Worm (Caenorhabditis elegans) whole organism, L1 larva: ENCODE measurements around the gene T24B8.3.

ENCODE experiments used
- C04F5.9 ChIP-seq: sonication (generic microtip); optimal IDR thresholded peaks from 2 replicates; lab custom pipeline; 2016; ENCODE audit warnings: missing genetic modification characterization, missing compliant biosample characterization
- C16A3.4 ChIP-seq: fragments of 150-350 bp; optimal IDR thresholded peaks from 2 replicates; lab custom pipeline; 2014; ENCODE audit warnings: missing biosample characterization, missing genetic modification characterization
- C34B4.2 ChIP-seq: sonication (generic microtip); optimal IDR thresholded peaks from 2 replicates; lab custom pipeline; 2017; ENCODE audit warnings: mild to moderate bottlenecking, missing genetic modification characterization, missing compliant biosample characterization
- aha-1 ChIP-seq: fragments of 150-350 bp; optimal IDR thresholded peaks from 2 replicates; lab custom pipeline; 2014; ENCODE audit warnings: missing biosample characterization, missing genetic modification characterization
- alr-1 ChIP-seq: fragments of 200-800 bp; sonication (Bioruptor generic); optimal IDR thresholded peaks from 2 replicates; lab custom pipeline; 2018; ENCODE audit warnings: borderline replicate concordance, mild to moderate bottlenecking, missing genetic modification characterization, missing compliant biosample characterization
- ceh-63 ChIP-seq: fragments of 200-800 bp; sonication (Bioruptor generic); optimal IDR thresholded peaks from 2 replicates; lab custom pipeline; 2018; ENCODE audit warnings: mild to moderate bottlenecking, missing genetic modification characterization, missing compliant biosample characterization
- ceh-8 ChIP-seq: fragments of 200-800 bp; sonication (Bioruptor generic); optimal IDR thresholded peaks from 2 replicates; lab custom pipeline; 2018; ENCODE audit warnings: mild to moderate bottlenecking, missing genetic modification characterization, moderate library complexity, missing compliant biosample characterization
- ceh-88 ChIP-seq: fragments of 200-800 bp; sonication (Bioruptor generic); IDR thresholded peaks from 2 replicates; pipeline ENCODE4 v1.3.6; 2022; ENCODE audit warnings: missing genetic modification characterization, missing compliant biosample characterization
- ces-1 ChIP-seq: fragments of 150-350 bp; optimal IDR thresholded peaks from 2 replicates; lab custom pipeline; 2014; ENCODE audit warnings: missing biosample characterization, missing genetic modification reagents, missing genetic modification characterization
- dpl-1 ChIP-seq, 3 experiments: fragments of 150-350 bp in 2 of 3; sonication (generic microtip) in 1 of 3; optimal IDR thresholded peaks; 2 replicates each; lab custom pipeline; 2014 to 2017; ENCODE audit warnings: missing biosample characterization in 3 of 3, missing genetic modification characterization in 3 of 3, missing genetic modification reagents in 3 of 3
- dsc-1 ChIP-seq: sonication (generic microtip); optimal IDR thresholded peaks from 2 replicates; lab custom pipeline; 2016; ENCODE audit warnings: mild to moderate bottlenecking, missing genetic modification characterization, missing compliant biosample characterization
- efl-1 ChIP-seq, 4 experiments: fragments of 150-350 bp; optimal IDR thresholded peaks in 3 of 4; peaks in 1 of 4; 1 replicate in 1 of 4; 2 replicates in 3 of 4; lab custom pipeline; 2014; ENCODE audit warnings: missing biosample characterization in 2 of 4, missing genetic modification characterization in 2 of 4, missing genetic modification reagents in 2 of 4
- egl-27 ChIP-seq, 2 experiments: fragments of 150-350 bp in 1 of 2; sonication (generic microtip); optimal IDR thresholded peaks; 3 replicates each; lab custom pipeline; 2017 to 2018; ENCODE audit warnings: missing biosample characterization in 2 of 2, missing genetic modification characterization in 2 of 2, missing genetic modification reagents in 2 of 2
- elt-2 ChIP-seq: sonication (generic microtip); optimal IDR thresholded peaks from 2 replicates; lab custom pipeline; 2016; ENCODE audit warnings: missing genetic modification characterization, mild to moderate bottlenecking, inconsistent platforms, missing compliant biosample characterization, missing genetic modification reagents
- fkh-10 ChIP-seq: sonication (generic microtip); optimal IDR thresholded peaks from 2 replicates; lab custom pipeline; 2017; ENCODE audit warnings: missing biosample characterization, missing genetic modification reagents, missing genetic modification characterization
- fkh-8 ChIP-seq: sonication (generic microtip); optimal IDR thresholded peaks from 2 replicates; lab custom pipeline; 2016; ENCODE audit warnings: mild to moderate bottlenecking, missing genetic modification characterization, missing compliant biosample characterization
- hpl-2 ChIP-seq: fragments of 150-350 bp; optimal IDR thresholded peaks from 2 replicates; lab custom pipeline; 2014; ENCODE audit warnings: missing biosample characterization, missing genetic modification reagents, missing genetic modification characterization
- irx-1 ChIP-seq: sonication (generic microtip); optimal IDR thresholded peaks from 2 replicates; lab custom pipeline; 2016; ENCODE audit warnings: missing genetic modification characterization, missing compliant biosample characterization
- lin-14 ChIP-seq: fragments of 200-800 bp; sonication (Bioruptor generic); optimal IDR thresholded peaks from 2 replicates; lab custom pipeline; 2018; ENCODE audit warnings: mild to moderate bottlenecking, missing genetic modification characterization, moderate library complexity, missing compliant biosample characterization
- lin-15B ChIP-seq: fragments of 150-350 bp; sonication (generic microtip); optimal IDR thresholded peaks from 3 replicates; lab custom pipeline; 2014; ENCODE audit warnings: missing biosample characterization, missing genetic modification characterization
- lin-39 ChIP-seq: fragments of 150-350 bp; optimal IDR thresholded peaks from 2 replicates; lab custom pipeline; 2014; ENCODE audit warnings: missing biosample characterization, missing genetic modification reagents, missing genetic modification characterization
- mef-2 ChIP-seq: fragments of 150-350 bp; optimal IDR thresholded peaks from 2 replicates; lab custom pipeline; 2014; ENCODE audit warnings: missing biosample characterization, missing genetic modification characterization
- nhr-237 ChIP-seq: fragments of 150-350 bp; optimal IDR thresholded peaks from 2 replicates; lab custom pipeline; 2014; ENCODE audit warnings: missing biosample characterization, missing genetic modification characterization
- nhr-28 ChIP-seq: fragments of 150-350 bp; optimal IDR thresholded peaks from 2 replicates; lab custom pipeline; 2014; ENCODE audit warnings: missing biosample characterization, missing genetic modification characterization
- nhr-71 ChIP-seq: sonication (generic microtip); optimal IDR thresholded peaks from 2 replicates; lab custom pipeline; 2016; ENCODE audit warnings: mild to moderate bottlenecking, missing genetic modification characterization, moderate library complexity, missing compliant biosample characterization
- nhr-76 ChIP-seq: sonication (generic microtip); optimal IDR thresholded peaks from 2 replicates; lab custom pipeline; 2017; ENCODE audit warnings: missing biosample characterization, missing genetic modification characterization
- nhr-85 ChIP-seq: sonication (generic microtip); peaks from one replicate; lab custom pipeline; 2016; ENCODE audit warnings: missing genetic modification characterization, inconsistent platforms, missing compliant biosample characterization
- pqm-1 ChIP-seq: sonication (generic microtip); optimal IDR thresholded peaks from 3 replicates; lab custom pipeline; 2017; ENCODE audit warnings: missing biosample characterization, missing genetic modification characterization
- snu-23 ChIP-seq: sonication (generic microtip); optimal IDR thresholded peaks from 2 replicates; lab custom pipeline; 2016; ENCODE audit warnings: missing genetic modification characterization, missing compliant biosample characterization
- tbx-2 ChIP-seq: sonication (generic microtip); optimal IDR thresholded peaks from 2 replicates; lab custom pipeline; 2016; ENCODE audit warnings: missing genetic modification characterization, missing compliant biosample characterization
- unc-130 ChIP-seq: fragments of 150-350 bp; optimal IDR thresholded peaks from 2 replicates; lab custom pipeline; 2017; ENCODE audit warnings: missing biosample characterization, missing genetic modification characterization, inconsistent platforms
- unc-30 ChIP-seq: sonication (generic microtip); optimal IDR thresholded peaks from 2 replicates; lab custom pipeline; 2017; ENCODE audit warnings: missing biosample characterization, missing genetic modification characterization
- xbp-1 ChIP-seq: sonication (generic microtip); optimal IDR thresholded peaks from 2 replicates; lab custom pipeline; 2016; ENCODE audit warnings: missing genetic modification characterization, missing compliant biosample characterization
- zag-1 ChIP-seq: fragments of 150-350 bp; optimal IDR thresholded peaks from 2 replicates; lab custom pipeline; 2014; ENCODE audit warnings: missing biosample characterization, missing genetic modification characterization
- zip-4 ChIP-seq: fragments of 200-800 bp; sonication (Bioruptor generic); optimal IDR thresholded peaks from 2 replicates; lab custom pipeline; 2018; ENCODE audit warnings: mild to moderate bottlenecking, missing genetic modification characterization, moderate library complexity, missing compliant biosample characterization

The T24B8.3 gene

DNA sequence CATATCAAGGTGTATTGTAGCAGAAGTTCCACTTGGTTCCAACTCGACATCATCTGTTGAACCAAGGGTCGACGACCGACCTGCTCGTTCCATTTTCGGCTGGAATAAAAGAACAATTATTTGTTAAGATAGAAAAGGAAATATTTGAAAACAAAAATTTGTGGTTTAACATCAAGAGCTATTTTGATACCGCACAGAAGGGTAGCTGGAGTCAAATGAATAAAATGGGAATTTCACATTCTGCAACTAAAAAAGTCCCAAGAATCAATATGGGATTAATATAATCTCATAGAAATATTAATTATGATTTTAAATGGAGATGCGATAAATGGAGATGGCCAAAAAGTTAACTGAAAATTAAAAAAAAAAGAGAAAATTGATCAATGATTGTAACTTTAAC lies 37.6 kb upstream of the T24B8.3 start, which contains the start of gene clh-5:
clh-5 (minus strand) TSS at position 101 of the 400 bp plus-strand sequence.
- no peak for TF ChIP-seq alr-1
- no peak for TF ChIP-seq unc-130 (tag; lab: Kevin White, UChicago)
- TF ChIP-seq nhr-71 (tag; lab: Kevin White, UChicago): no peak
- no peak for TF ChIP-seq nhr-28 (tag; lab: Kevin White, UChicago)

DNA sequence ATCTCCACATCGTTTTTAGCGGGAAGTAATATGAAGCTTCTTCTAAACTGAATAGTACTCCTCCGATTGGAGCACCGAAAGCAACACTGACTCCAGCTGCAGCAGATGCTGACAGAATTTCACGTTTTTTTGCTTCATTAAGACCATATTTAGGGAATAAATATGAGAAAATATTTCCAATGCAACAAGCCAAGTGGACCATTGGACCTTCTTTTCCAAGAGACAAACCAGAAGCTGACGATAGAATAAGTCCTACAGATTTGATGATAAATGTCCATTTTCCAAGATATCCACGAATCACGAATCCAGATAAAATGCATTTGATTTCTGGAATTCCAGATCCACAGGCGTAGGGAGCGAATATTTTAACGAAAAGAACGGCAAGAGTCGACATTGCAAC lies 36.4 kb upstream of the T24B8.3 start:
- TF ChIP-seq nhr-76 (tag; lab: Kevin White, UChicago) (no peak), irx-1 (no peak), nhr-85 (tag; lab: Kevin White, UChicago) (no peak), C04F5.9 (tag; lab: Kevin White, UChicago) (no peak), C16A3.4 (tag; lab: Kevin White, UChicago) (no peak), tbx-2 (tag; lab: Kevin White, UChicago) (no peak), zip-4 (GFP tag; lab: Kevin White, UChicago) (no peak), egl-27 (tag; optimal IDR thresholded peaks at IDR 0.05; lab: Kevin White, UChicago) (no peak), dsc-1 (tag; lab: Kevin White, UChicago) (no peak), mef-2 (no peak), lin-39 (tag; lab: Kevin White, UChicago) (no peak), nhr-28 (tag; lab: Kevin White, UChicago) (no peak), efl-1 (optimal IDR thresholded peaks at IDR 0.05; lab: Kevin White, UChicago) (no peak), efl-1 (GFP tag; optimal IDR thresholded peaks at IDR 0.05 in 1 of 2; lab: Kevin White, UChicago) (no peak), zag-1 (no peak), ceh-88 (no peak), snu-23 (GFP tag; lab: Kevin White, UChicago) (no peak), xbp-1 (no peak), elt-2 (tag; lab: Kevin White, UChicago) (no peak), unc-130 (tag; lab: Kevin White, UChicago) (no peak)

DNA sequence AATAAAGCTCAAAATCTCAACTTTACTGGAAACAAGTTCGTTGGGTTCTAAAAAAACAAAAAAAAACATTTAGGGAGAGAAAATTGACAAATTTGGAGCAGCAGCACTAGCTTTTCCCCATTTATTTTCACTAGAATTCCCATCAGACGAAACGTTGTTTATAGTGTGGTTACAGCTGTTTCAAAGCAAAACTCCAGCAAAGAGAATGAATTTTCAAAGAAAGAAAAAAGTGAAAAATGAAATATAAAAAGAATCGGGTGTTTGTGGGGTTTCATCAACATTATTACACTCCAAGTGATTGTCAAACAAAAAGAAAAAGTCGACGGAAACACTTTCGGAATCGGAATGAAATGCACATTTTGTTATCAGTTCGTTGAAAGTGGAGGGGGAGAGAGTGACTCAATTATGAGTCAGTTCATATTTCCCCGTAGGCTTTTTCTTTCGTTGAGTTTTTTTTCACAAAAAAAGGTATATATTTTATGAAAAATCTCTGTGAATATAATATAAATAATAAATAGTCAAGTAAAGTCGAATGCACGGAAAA lies 33.4 kb upstream of the T24B8.3 start:
- TF ChIP-seq fkh-8 (tag; lab: Kevin White, UChicago) (no peak), dsc-1 (tag; lab: Kevin White, UChicago) (peak; percentile 55), ceh-63 (GFP tag; lab: Kevin White, UChicago) (no peak), lin-14 (peak; percentile 9), pqm-1 (tag; lab: Kevin White, UChicago) (peak; percentile 65), efl-1 (optimal IDR thresholded peaks at IDR 0.05; lab: Kevin White, UChicago) (no peak), efl-1 (GFP tag; optimal IDR thresholded peaks at IDR 0.05 in 1 of 2; lab: Kevin White, UChicago) (peak in 1 of 2 experiments; percentile 81)

DNA sequence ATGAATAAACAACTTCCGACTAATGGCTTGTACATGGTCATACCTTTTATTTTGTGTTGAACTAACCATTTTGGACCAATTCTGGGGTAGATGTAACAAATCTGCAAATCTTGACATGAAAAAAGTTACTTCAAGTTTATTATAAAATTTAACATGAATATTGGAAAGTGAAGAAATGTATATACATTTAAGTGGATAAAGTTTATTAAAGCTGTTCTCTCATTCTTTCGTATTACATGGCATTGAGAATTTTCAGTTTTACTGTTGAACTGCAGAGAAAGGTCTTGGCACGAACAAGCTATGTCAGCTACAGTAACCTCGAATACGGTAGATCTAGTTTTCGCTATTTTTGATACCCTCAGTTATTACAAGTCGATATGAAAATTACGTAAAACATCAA lies 32.6 kb upstream of the T24B8.3 start, which contains the start of gene C07H4.1:
C07H4.1 (minus strand) TSS at position 101 of the 400 bp plus-strand sequence.
- TF ChIP-seq hpl-2 (GFP tag; lab: Kevin White, UChicago): no peak
- no peak for TF ChIP-seq nhr-28 (tag; lab: Kevin White, UChicago)
- TF ChIP-seq ceh-8 (GFP tag; lab: Kevin White, UChicago): no peak
- no peak for TF ChIP-seq nhr-237 (tag; lab: Kevin White, UChicago)
- no peak for TF ChIP-seq unc-30 (tag; lab: Kevin White, UChicago)
- no peak for TF ChIP-seq aha-1 (tag; lab: Kevin White, UChicago)
- TF ChIP-seq efl-1 (optimal IDR thresholded peaks at IDR 0.05; lab: Kevin White, UChicago): no peak
- no peak for TF ChIP-seq efl-1 (GFP tag; optimal IDR thresholded peaks at IDR 0.05 in 1 of 2; lab: Kevin White, UChicago)
- no peak for TF ChIP-seq ces-1 (GFP tag; lab: Kevin White, UChicago)
- TF ChIP-seq lin-15B (tag; lab: Kevin White, UChicago): no peak
- TF ChIP-seq C34B4.2 (tag; lab: Kevin White, UChicago): no peak
- no peak for TF ChIP-seq fkh-10 (GFP tag; lab: Kevin White, UChicago)
- no peak for TF ChIP-seq dpl-1 (GFP tag; optimal IDR thresholded peaks at IDR 0.05; lab: Kevin White, UChicago)
